Worm (Caenorhabditis elegans) whole organism, midembryonic: ENCODE results near the gene VM106R.1.

Experiments
- T22C8.4 ChIP-seq: fragments of 200-800 bp; sonication (Bioruptor generic); IDR thresholded peaks from 2 replicates; pipeline ENCODE4 v1.3.6; 2022; ENCODE audit warnings: missing genetic modification characterization, missing compliant biosample characterization
- flt-1 ChIP-seq: fragments of 200-800 bp; sonication (Bioruptor generic); IDR thresholded peaks from 2 replicates; pipeline ENCODE4 v1.3.6; 2022; ENCODE audit warnings: missing genetic modification characterization, missing compliant biosample characterization
- klf-2 ChIP-seq: fragments of 200-800 bp; sonication (Bioruptor generic); conservative IDR thresholded peaks from 2 replicates; pipeline ENCODE4 v1.3.6; 2022; ENCODE audit warnings: missing genetic modification reagents, missing genetic modification characterization, missing compliant biosample characterization
- med-1 ChIP-seq: sonication (generic microtip); optimal IDR thresholded peaks from 2 replicates; lab custom pipeline; 2017; ENCODE audit warnings: missing genetic modification characterization, mild to moderate bottlenecking, missing compliant biosample characterization, antibody characterized with exemption, missing genetic modification reagents; ENCODE audit not compliant: insufficient read depth
- ref-1 ChIP-seq: fragments of 200-800 bp; sonication (Bioruptor generic); conservative IDR thresholded peaks from 2 replicates; pipeline ENCODE4 v1.3.6; 2022; ENCODE audit warnings: missing genetic modification reagents, missing genetic modification characterization, missing compliant biosample characterization
- tab-1 ChIP-seq: fragments of 200-800 bp; sonication (Bioruptor generic); IDR thresholded peaks from 2 replicates; pipeline ENCODE4 v1.3.6; 2022; ENCODE audit warnings: missing genetic modification characterization, missing compliant biosample characterization
- ztf-29 ChIP-seq: fragments of 200-800 bp; sonication (Bioruptor generic); IDR thresholded peaks from 2 replicates; pipeline ENCODE4 v1.3.6; 2022; ENCODE audit warnings: missing genetic modification reagents, missing genetic modification characterization, missing compliant biosample characterization

ce11 chrII:10851110-10851509, 22.1 kb upstream of the VM106R.1 start:
- no peak for TF ChIP-seq ztf-29 (GFP tag; lab: Robert Waterston, UW)
- no peak for TF ChIP-seq T22C8.4
- TF ChIP-seq klf-2 (GFP tag; lab: Robert Waterston, UW) = no peak
- TF ChIP-seq ref-1 (GFP tag; lab: Robert Waterston, UW) = no peak
- TF ChIP-seq flt-1 (GFP tag; lab: Robert Waterston, UW) = no peak
- TF ChIP-seq tab-1 (GFP tag; lab: Robert Waterston, UW) = no peak
- TF ChIP-seq med-1 = no peak
